Worm (Caenorhabditis elegans): ENCODE measurements around the gene ptr-1.

DNA sequence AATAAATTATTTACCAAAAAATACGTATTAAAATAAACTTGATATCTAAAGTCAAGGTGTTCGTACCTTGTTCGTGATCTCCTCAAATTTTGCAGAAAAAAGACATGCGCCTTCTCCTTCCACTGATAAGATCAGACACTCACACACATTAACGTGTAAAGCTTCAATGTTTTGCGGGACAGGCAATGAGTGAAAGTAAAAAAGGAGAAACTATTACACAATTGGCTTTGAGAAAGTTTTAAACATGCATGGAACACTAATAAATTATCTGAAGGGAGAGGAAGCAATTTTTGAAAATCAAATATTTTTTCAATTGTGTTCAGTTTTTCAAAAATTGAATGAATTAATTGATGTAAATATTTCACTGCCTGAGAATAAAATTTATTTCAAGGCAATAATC lies 43.5 kb upstream of the ptr-1 start:
- TF ChIP-seq pros-1 (tag; optimal IDR thresholded peaks at IDR 0.05) = no peak
- TF ChIP-seq pag-3 (tag; optimal IDR thresholded peaks at IDR 0.05; ENCODE audit: borderline replicate concordance) = no peak
- no peak for TF ChIP-seq sox-4 (tag; optimal IDR thresholded peaks at IDR 0.05)
